Fruit fly (Drosophila melanogaster) whole organism, pupa: ENCODE data around the gene Ag5r.

Experiments
- CG10348 ChIP-seq: fragments of 200-800 bp; sonication (Bioruptor generic); IDR thresholded peaks from 2 replicates; pipeline ENCODE4 v1.3.6; 2022; ENCODE audit warnings: missing biosample characterization, missing genetic modification characterization
- CG13204 ChIP-seq: fragments of 200-800 bp; sonication (Bioruptor generic); optimal IDR thresholded peaks from 2 replicates; lab custom pipeline; 2018; ENCODE audit warnings: missing biosample characterization, mild to moderate bottlenecking, missing genetic modification characterization, moderate library complexity
- CG14655 ChIP-seq: fragments of 200-800 bp; sonication (Bioruptor generic); optimal IDR thresholded peaks from 3 replicates; lab custom pipeline; 2017; ENCODE audit warnings: mild to moderate bottlenecking, missing biosample characterization, missing genetic modification reagents, missing genetic modification characterization
- CG15710 ChIP-seq: fragments of 200-800 bp; sonication (Bioruptor generic); optimal IDR thresholded peaks from 2 replicates; lab custom pipeline; 2018; ENCODE audit warnings: missing biosample characterization, mild to moderate bottlenecking, missing genetic modification characterization, moderate library complexity
- CG17806 ChIP-seq: fragments of 200-800 bp; sonication (Bioruptor generic); optimal IDR thresholded peaks from 2 replicates; lab custom pipeline; 2018; ENCODE audit warnings: missing biosample characterization, mild to moderate bottlenecking, missing genetic modification characterization, moderate library complexity
- CG32121 ChIP-seq: fragments of 200-800 bp; sonication (Bioruptor generic); IDR thresholded peaks from 2 replicates; pipeline ENCODE4 v1.3.6; 2022; ENCODE audit warnings: missing biosample characterization, missing genetic modification characterization
- CG34367 ChIP-seq: fragments of 200-800 bp; sonication (Bioruptor generic); optimal IDR thresholded peaks from 2 replicates; lab custom pipeline; 2018; ENCODE audit warnings: missing biosample characterization, mild to moderate bottlenecking, missing genetic modification characterization
- CG4496 ChIP-seq: fragments of 200-800 bp; sonication (Bioruptor generic); IDR thresholded peaks from 3 replicates; pipeline ENCODE4 v1.3.6; 2022; ENCODE audit warnings: missing biosample characterization, missing genetic modification characterization
- CG8159 ChIP-seq: fragments of 200-800 bp; sonication (Bioruptor generic); optimal IDR thresholded peaks from 3 replicates; lab custom pipeline; 2018; ENCODE audit warnings: missing biosample characterization, mild to moderate bottlenecking, missing genetic modification characterization, moderate library complexity
- CG8301 ChIP-seq: fragments of 200-800 bp; sonication (Bioruptor generic); optimal IDR thresholded peaks from 2 replicates; lab custom pipeline; 2018; ENCODE audit warnings: missing biosample characterization, mild to moderate bottlenecking, missing genetic modification characterization
- CG9948 ChIP-seq: fragments of 200-800 bp; sonication (Bioruptor generic); optimal IDR thresholded peaks from 2 replicates; lab custom pipeline; 2018; ENCODE audit warnings: missing biosample characterization, mild to moderate bottlenecking, missing genetic modification characterization, moderate library complexity
- D1 ChIP-seq: fragments of 200-800 bp; sonication (Bioruptor generic); optimal IDR thresholded peaks from 2 replicates; lab custom pipeline; 2018; ENCODE audit warnings: missing biosample characterization, mild to moderate bottlenecking, missing genetic modification characterization, moderate library complexity
- Ets98B ChIP-seq: fragments of 200-800 bp; sonication (Bioruptor generic); IDR thresholded peaks from 2 replicates; pipeline ENCODE4 v1.3.6; 2022; ENCODE audit warnings: missing biosample characterization, missing genetic modification characterization
- Pif1A ChIP-seq: fragments of 200-800 bp; sonication (Bioruptor generic); optimal IDR thresholded peaks from 3 replicates; lab custom pipeline; 2016; ENCODE audit warnings: missing biosample characterization, missing genetic modification characterization
- Pif1B ChIP-seq: fragments of 200-800 bp; sonication (Bioruptor generic); optimal IDR thresholded peaks from 3 replicates; lab custom pipeline; 2016; ENCODE audit warnings: missing biosample characterization, missing genetic modification characterization
- Snoo ChIP-seq: fragments of 200-800 bp; sonication (Bioruptor generic); optimal IDR thresholded peaks from 3 replicates; lab custom pipeline; 2017; ENCODE audit warnings: missing biosample characterization, mild to moderate bottlenecking, missing genetic modification characterization, inconsistent platforms
- fd96Ca ChIP-seq: fragments of 200-800 bp; sonication (Bioruptor generic); IDR thresholded peaks from 3 replicates; pipeline ENCODE4 v1.3.6; 2022; ENCODE audit warnings: missing biosample characterization, missing genetic modification characterization
- gl ChIP-seq: fragments of 200-800 bp; sonication (Bioruptor generic); optimal IDR thresholded peaks from 2 replicates; lab custom pipeline; 2018; ENCODE audit warnings: missing biosample characterization, mild to moderate bottlenecking, missing genetic modification characterization
- rn ChIP-seq: fragments of 200-800 bp; sonication (Bioruptor generic); IDR thresholded peaks from 2 replicates; pipeline ENCODE4 v1.3.6; 2022; ENCODE audit warnings: missing biosample characterization, missing genetic modification characterization

The Ag5r gene

DNA sequence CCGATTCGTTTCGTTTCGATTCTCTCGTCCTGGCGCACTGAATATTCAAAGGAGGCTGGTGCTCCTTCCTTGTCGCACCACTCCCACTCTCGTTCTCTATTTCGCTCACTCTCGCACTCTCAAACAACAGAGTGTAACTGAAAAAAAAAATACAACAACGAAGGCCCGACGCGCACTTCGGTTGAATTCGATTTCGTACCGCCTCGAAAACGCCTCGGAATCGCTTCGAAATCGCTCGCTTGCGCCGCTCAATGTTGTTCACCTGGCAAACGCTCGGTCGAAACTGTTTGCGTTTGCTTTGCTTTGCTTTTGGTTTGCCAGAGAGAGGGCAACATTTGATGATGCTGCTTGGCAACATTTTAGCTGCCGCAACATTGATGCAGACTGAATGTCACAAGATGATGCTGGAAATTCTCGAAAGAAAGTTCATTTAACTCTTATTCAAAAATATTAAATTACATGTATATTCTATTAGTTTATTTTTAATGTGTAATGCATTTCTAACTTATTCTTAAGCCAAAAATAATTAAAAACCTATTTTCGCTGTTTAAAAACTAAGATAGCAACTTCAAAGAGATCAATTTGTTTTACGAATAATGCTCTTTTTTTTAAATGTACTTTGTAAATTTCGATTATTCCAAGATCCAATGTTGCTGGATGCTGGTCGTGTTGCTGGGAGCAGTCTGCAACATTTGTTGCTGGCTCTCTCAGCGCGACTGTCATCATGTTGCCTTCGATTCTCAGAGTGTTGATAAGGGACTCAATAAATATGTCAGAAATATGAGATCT, 37.1 kb downstream of the Ag5r start, which contains the start of gene NetB:
Gene NetB, minus strand, starts transcription at position 291 of the 789 bp plus-strand sequence.
- no peak for TF ChIP-seq D1 (tag; lab: Kevin White, UChicago)
- no peak for TF ChIP-seq CG15710 (tag; lab: Kevin White, UChicago)
- no peak for TF ChIP-seq Pif1B (GFP tag; lab: Kevin White, UChicago)
- TF ChIP-seq CG4496 (GFP tag; lab: Robert Waterston, UW) = 0 out of 3 replicates have a peak, but pooled peaks have one; percentile 53
- no peak for TF ChIP-seq CG9948 (tag; lab: Kevin White, UChicago)
- no peak for TF ChIP-seq CG10348
- TF ChIP-seq CG34367 (tag; lab: Kevin White, UChicago) = no peak
- TF ChIP-seq fd96Ca (GFP tag; lab: Robert Waterston, UW) = no peak; the same call in 2 of the 3 replicates
- TF ChIP-seq CG8301 = no peak
- peak; percentile 28 for TF ChIP-seq CG13204
- TF ChIP-seq CG32121 (GFP tag; lab: Robert Waterston, UW) = no peak
- TF ChIP-seq CG17806 = peak; percentile 4
- no peak for TF ChIP-seq CG8159 (tag; lab: Kevin White, UChicago)

dm6 chrX:14743819-14744218, 42.5 kb downstream of the Ag5r start:
- TF ChIP-seq CG14655 = no peak
- no peak for TF ChIP-seq gl (tag; lab: Kevin White, UChicago)
- TF ChIP-seq Pif1A = peak; percentile 6
- TF ChIP-seq Ets98B (GFP tag; lab: Robert Waterston, UW) = 0 out of 2 replicates have a peak, but pooled peaks have one; percentile 10
- TF ChIP-seq CG32121 (GFP tag; lab: Robert Waterston, UW) = 0 out of 2 replicates have a peak, but pooled peaks have one; percentile 11
- peak; percentile 27 for TF ChIP-seq CG8159 (tag; lab: Kevin White, UChicago)
- no peak for TF ChIP-seq D1 (tag; lab: Kevin White, UChicago)

DNA sequence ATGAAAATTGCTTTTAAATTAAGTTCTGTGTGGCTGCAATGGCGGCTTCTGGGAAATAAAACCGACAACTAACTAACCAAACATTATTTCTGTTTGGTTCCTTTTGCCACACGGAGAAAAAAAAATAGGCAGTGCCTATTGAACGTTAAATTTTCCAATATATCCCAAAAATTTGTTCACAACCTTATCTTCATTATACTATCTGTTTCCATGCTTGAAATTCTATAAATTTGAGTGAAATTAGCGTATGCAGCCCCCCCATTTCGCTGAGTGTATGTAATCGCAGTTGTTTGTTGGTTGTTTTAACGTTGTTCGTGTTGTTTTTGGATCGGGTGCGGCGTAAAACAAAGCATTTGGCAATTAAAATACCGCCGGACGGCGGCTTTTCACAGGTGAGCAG, 47.9 kb downstream of the Ag5r start:
- TF ChIP-seq CG4496 (GFP tag; lab: Robert Waterston, UW) (no peak), CG14655 (peak; percentile 50), Pif1B (GFP tag; lab: Kevin White, UChicago) (no peak), Ets98B (GFP tag; lab: Robert Waterston, UW) (peak; percentile 40; the same call in 1 of the 2 replicates), Snoo (tag; lab: Kevin White, UChicago) (no peak), CG8301 (peak; percentile 53), fd96Ca (GFP tag; lab: Robert Waterston, UW) (0 out of 3 replicates have a peak, but pooled peaks have one; percentile 10), CG34367 (tag; lab: Kevin White, UChicago) (no peak), rn (GFP tag; lab: Robert Waterston, UW) (no peak), CG9948 (tag; lab: Kevin White, UChicago) (peak; percentile 16), CG17806 (peak; percentile 22), CG10348 (no peak)
